Fruit fly (Drosophila melanogaster) whole organism, embryonic: ENCODE data around the gene Vha100-5.

Experiments
- Abd-B ChIP-seq: fragments of 200-800 bp; sonication (Bioruptor generic); optimal IDR thresholded peaks from 2 replicates; lab custom pipeline; 2018; ENCODE audit warnings: missing biosample characterization, mild to moderate bottlenecking, missing genetic modification characterization, moderate library complexity
- BEAF-32 ChIP-seq: fragments of 200-800 bp; sonication (Bioruptor generic); optimal IDR thresholded peaks from 3 replicates; lab custom pipeline; 2017; ENCODE audit warnings: missing biosample characterization, missing genetic modification characterization, mild to moderate bottlenecking, moderate library complexity, missing genetic modification reagents
- C15 ChIP-seq: fragments of 200-800 bp; sonication (Bioruptor generic); IDR thresholded peaks from 3 replicates; pipeline ENCODE4 v1.3.6; 2022; ENCODE audit warnings: missing biosample characterization, missing genetic modification characterization
- CG10267 ChIP-seq: fragments of 200-800 bp; sonication (Bioruptor generic); optimal IDR thresholded peaks from 2 replicates; lab custom pipeline; 2018; ENCODE audit warnings: missing biosample characterization, mild to moderate bottlenecking, missing genetic modification characterization, moderate library complexity
- CG10565 ChIP-seq: fragments of 200-800 bp; sonication (Bioruptor generic); optimal IDR thresholded peaks from 3 replicates; lab custom pipeline; 2016; ENCODE audit warnings: missing biosample characterization, mild to moderate bottlenecking, missing genetic modification characterization
- CG12659 ChIP-seq: fragments of 200-800 bp; sonication (Bioruptor generic); optimal IDR thresholded peaks from 3 replicates; lab custom pipeline; 2017; ENCODE audit warnings: mild to moderate bottlenecking, missing biosample characterization, missing genetic modification reagents, missing genetic modification characterization
- CG13624 ChIP-seq: fragments of 200-800 bp; sonication (Bioruptor generic); optimal IDR thresholded peaks from 2 replicates; lab custom pipeline; 2016; ENCODE audit warnings: missing biosample characterization, missing genetic modification characterization
- CG16813 ChIP-seq: fragments of 200-800 bp; sonication (Bioruptor generic); IDR thresholded peaks from 3 replicates; pipeline ENCODE4 v1.3.6; 2022; ENCODE audit warnings: missing biosample characterization, missing genetic modification characterization; ENCODE audit not compliant: partially characterized antibody
- CG2129 ChIP-seq: fragments of 200-800 bp; sonication (Bioruptor generic); IDR thresholded peaks from 2 replicates; pipeline ENCODE4 v1.3.6; 2022; ENCODE audit warnings: missing biosample characterization, missing genetic modification characterization; ENCODE audit not compliant: partially characterized antibody
- CG4328 ChIP-seq: fragments of 200-800 bp; sonication (Bioruptor generic); optimal IDR thresholded peaks from 3 replicates; lab custom pipeline; 2017; ENCODE audit warnings: missing biosample characterization, missing genetic modification reagents, missing genetic modification characterization
- CG8089 ChIP-seq: fragments of 200-800 bp; sonication (Bioruptor generic); optimal IDR thresholded peaks from 3 replicates; lab custom pipeline; 2016; ENCODE audit warnings: missing biosample characterization, missing genetic modification characterization
- CG9727 ChIP-seq: fragments of 200-800 bp; sonication (Bioruptor generic); optimal IDR thresholded peaks from 3 replicates; lab custom pipeline; 2017; ENCODE audit warnings: missing biosample characterization, mild to moderate bottlenecking, missing genetic modification characterization
- Dfd ChIP-seq, 2 experiments: fragments of >200 bp; optimal IDR thresholded peaks; 2 replicates each; lab custom pipeline; 2017; ENCODE audit warnings: missing biosample characterization in 2 of 2, missing genetic modification characterization in 2 of 2
- Dll ChIP-seq: fragments of 200-800 bp; sonication (Bioruptor generic); IDR thresholded peaks from 4 replicates; pipeline ENCODE4 v1.3.6; 2022; ENCODE audit warnings: missing biosample characterization, missing genetic modification characterization; ENCODE audit not compliant: partially characterized antibody
- HmgZ ChIP-seq: fragments of 200-800 bp; sonication (Bioruptor generic); optimal IDR thresholded peaks from 2 replicates; lab custom pipeline; 2018; ENCODE audit warnings: missing biosample characterization, mild to moderate bottlenecking, missing genetic modification characterization
- NK7.1 ChIP-seq: fragments of 200-800 bp; sonication (Bioruptor generic); optimal IDR thresholded peaks from 3 replicates; lab custom pipeline; 2016; ENCODE audit warnings: missing biosample characterization, missing genetic modification characterization
- Sry-δ ChIP-seq: fragments of 200-800 bp; sonication (Bioruptor generic); optimal IDR thresholded peaks from 2 replicates; lab custom pipeline; 2016; ENCODE audit warnings: missing biosample characterization, missing genetic modification characterization
- YL-1 ChIP-seq: fragments of 200-800 bp; sonication (Bioruptor generic); optimal IDR thresholded peaks from 3 replicates; lab custom pipeline; 2017; ENCODE audit warnings: missing biosample characterization, mild to moderate bottlenecking, missing genetic modification characterization
- amos ChIP-seq: fragments of 200-800 bp; sonication (Bioruptor generic); IDR thresholded peaks from 2 replicates; pipeline ENCODE4 v1.3.6; 2022; ENCODE audit warnings: missing biosample characterization, missing genetic modification characterization; ENCODE audit not compliant: partially characterized antibody
- bbx ChIP-seq: fragments of 200-800 bp; sonication (Bioruptor generic); IDR thresholded peaks from 2 replicates; pipeline ENCODE4 v1.3.6; 2022; ENCODE audit warnings: missing biosample characterization, missing genetic modification characterization; ENCODE audit not compliant: partially characterized antibody
- bowl ChIP-seq: fragments of 200-800 bp; sonication (Bioruptor generic); IDR thresholded peaks from 2 replicates; pipeline ENCODE4 v1.3.6; 2022; ENCODE audit warnings: missing biosample characterization, missing genetic modification characterization
- btn ChIP-seq: fragments of 200-800 bp; sonication (Bioruptor generic); optimal IDR thresholded peaks from 2 replicates; lab custom pipeline; 2016; ENCODE audit warnings: missing biosample characterization, missing genetic modification characterization
- cg ChIP-seq: fragments of 200-800 bp; sonication (Bioruptor generic); optimal IDR thresholded peaks from 3 replicates; lab custom pipeline; 2019; ENCODE audit warnings: missing biosample characterization, mild to moderate bottlenecking, missing genetic modification characterization, moderate library complexity
- fd102C ChIP-seq: fragments of 200-800 bp; sonication (Bioruptor generic); optimal IDR thresholded peaks from 2 replicates; lab custom pipeline; 2018; ENCODE audit warnings: missing biosample characterization, mild to moderate bottlenecking, missing genetic modification characterization, moderate library complexity
- insv ChIP-seq, 2 experiments: fragments of 200-800 bp; sonication (Bioruptor generic); optimal IDR thresholded peaks; 3 replicates each; lab custom pipeline; 2016 to 2018; ENCODE audit warnings: missing biosample characterization in 2 of 2, missing genetic modification characterization in 2 of 2
- p53 ChIP-seq: fragments of 200-800 bp; sonication (Bioruptor generic); optimal IDR thresholded peaks from 2 replicates; lab custom pipeline; 2016; ENCODE audit warnings: missing biosample characterization, missing genetic modification characterization
- pros ChIP-seq: fragments of 200-800 bp; sonication (Bioruptor generic); optimal IDR thresholded peaks from 3 replicates; lab custom pipeline; 2019; ENCODE audit warnings: missing biosample characterization, mild to moderate bottlenecking, missing genetic modification characterization, moderate library complexity
- stwl ChIP-seq: fragments of 200-800 bp; sonication (Bioruptor generic); optimal IDR thresholded peaks from 3 replicates; lab custom pipeline; 2018; ENCODE audit warnings: missing biosample characterization, mild to moderate bottlenecking, missing genetic modification characterization, moderate library complexity
- tx ChIP-seq: fragments of 200-800 bp; sonication (Bioruptor generic); optimal IDR thresholded peaks from 2 replicates; lab custom pipeline; 2016; ENCODE audit warnings: missing biosample characterization, missing genetic modification characterization
- zen ChIP-seq: fragments of 200-800 bp; sonication (Bioruptor generic); optimal IDR thresholded peaks from 3 replicates; lab custom pipeline; 2018; ENCODE audit warnings: missing biosample characterization, mild to moderate bottlenecking, missing genetic modification characterization, moderate library complexity

Gene Vha100-5

dm6 chr2L:11789690-11790089 lies 50.9 kb downstream of the Vha100-5 start, which contains the start of gene CG14932 (continued):
- TF ChIP-seq CG9727 (GFP tag; lab: Kevin White, UChicago) = no peak
- peak; percentile 39 for TF ChIP-seq stwl (tag; lab: Kevin White, UChicago)
- TF ChIP-seq CG8089 (GFP tag; lab: Kevin White, UChicago) = no peak
- TF ChIP-seq cg (GFP tag; lab: Kevin White, UChicago) = no peak
- peak; percentile 24 for TF ChIP-seq CG10267 (tag; lab: Kevin White, UChicago)

- no peak for TF ChIP-seq Dfd (GFP tag; optimal IDR thresholded peaks at IDR 0.05; lab: Kevin White, UChicago)
- TF ChIP-seq CG12659 (GFP tag; lab: Kevin White, UChicago) = no peak
- no peak for TF ChIP-seq NK7.1 (GFP tag; lab: Kevin White, UChicago)
- TF ChIP-seq tx (GFP tag; lab: Kevin White, UChicago) = no peak
- TF ChIP-seq btn (GFP tag; lab: Kevin White, UChicago) = no peak
- no peak for TF ChIP-seq fd102C
- TF ChIP-seq YL-1 (GFP tag; lab: Kevin White, UChicago) = no peak
- TF ChIP-seq CG4328 = no peak
- no peak for TF ChIP-seq CG13624 (GFP tag; lab: Kevin White, UChicago)
- no peak for TF ChIP-seq bowl (GFP tag; lab: Robert Waterston, UW)
- TF ChIP-seq C15 = no peak
These were observed 53.5 kb downstream of the Vha100-5 start, which contains the start of gene Tsp33B for dm6 chr2L:11792265-11792664. Tsp33B (minus strand) TSS chr2L:11792365.

DNA sequence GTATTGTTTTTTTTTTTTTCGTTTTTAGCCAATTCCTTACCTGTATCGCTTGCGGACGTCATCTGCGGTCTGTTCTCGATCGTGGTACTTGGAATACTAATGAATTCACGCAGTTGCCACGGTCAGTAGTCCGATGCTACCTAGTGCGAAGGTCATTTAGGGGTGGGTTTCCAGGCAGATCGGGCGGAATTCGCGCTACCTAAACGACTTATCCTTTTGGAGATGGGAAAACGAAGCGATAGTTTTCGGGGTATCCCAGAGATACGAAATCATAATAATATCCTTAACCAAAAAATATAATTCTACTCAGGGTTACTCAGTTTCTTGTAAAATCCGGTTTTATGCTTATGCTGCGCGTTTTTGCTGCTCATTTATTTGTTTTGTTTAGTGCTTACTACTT lies 55.2 kb downstream of the Vha100-5 start, which contains the start of gene CG14937:
Gene CG14937 (minus strand): TSS at position 101 of the 400 bp plus-strand sequence.
- TF ChIP-seq Sry-δ (GFP tag; lab: Kevin White, UChicago) (peak; percentile 42), CG10565 (GFP tag; lab: Kevin White, UChicago) (no peak), Dll (GFP tag; lab: Robert Waterston, UW) (peak; percentile 41; the same call in 1 of the 4 replicates), pros (GFP tag; lab: Kevin White, UChicago) (peak; percentile 1), zen (peak; percentile 76), amos (GFP tag; lab: Robert Waterston, UW) (peak; percentile 40; the same call in 1 of the 2 replicates), CG16813 (GFP tag; lab: Robert Waterston, UW) (peak; percentile 45; the same call in 1 of the 3 replicates), bbx (GFP tag; lab: Robert Waterston, UW) (no peak), Abd-B (no peak), BEAF-32 (GFP tag; lab: Kevin White, UChicago) (peak; percentile 36), HmgZ (tag; lab: Kevin White, UChicago) (no peak), p53 (GFP tag; lab: Kevin White, UChicago) (no peak), stwl (tag; lab: Kevin White, UChicago) (peak; percentile 9), CG2129 (GFP tag; lab: Robert Waterston, UW) (peak; percentile 27; the same call in 1 of the 2 replicates), insv (GFP tag; optimal IDR thresholded peaks at IDR 0.05; lab: Kevin White, UChicago) (peak in 1 of 2 experiments; percentile 1)
